Fruit fly (Drosophila melanogaster) whole organism, prepupa: ENCODE data around the gene CAH7.

Experiments used
- Blimp-1 ChIP-seq: fragments of 200-800 bp; sonication (Bioruptor generic); optimal IDR thresholded peaks from 3 replicates; lab custom pipeline; 2017; ENCODE audit warnings: missing biosample characterization, missing genetic modification characterization, mild to moderate bottlenecking, moderate library complexity, missing genetic modification reagents
- CG10631 ChIP-seq: fragments of 200-800 bp; sonication (Bioruptor generic); optimal IDR thresholded peaks from 2 replicates; lab custom pipeline; 2016; ENCODE audit warnings: missing biosample characterization, missing genetic modification characterization
- CG10669 ChIP-seq: fragments of 200-800 bp; sonication (Bioruptor generic); optimal IDR thresholded peaks from 3 replicates; lab custom pipeline; 2018; ENCODE audit warnings: missing biosample characterization, mild to moderate bottlenecking, missing genetic modification characterization, moderate library complexity
- CG11294 ChIP-seq: fragments of 200-800 bp; sonication (Bioruptor generic); IDR thresholded peaks from 2 replicates; pipeline ENCODE4 v1.3.6; 2022; ENCODE audit warnings: missing biosample characterization, missing genetic modification characterization
- CG11762 ChIP-seq: fragments of 200-800 bp; sonication (Bioruptor generic); optimal IDR thresholded peaks from 3 replicates; lab custom pipeline; 2016; ENCODE audit warnings: missing biosample characterization, missing genetic modification characterization; ENCODE audit not compliant: insufficient read depth
- CG11902 ChIP-seq: fragments of 200-800 bp; sonication (Bioruptor generic); optimal IDR thresholded peaks from 3 replicates; lab custom pipeline; 2016; ENCODE audit warnings: missing biosample characterization, missing genetic modification characterization
- CG15336 ChIP-seq: fragments of 200-800 bp; sonication (Bioruptor generic); IDR thresholded peaks from 2 replicates; pipeline ENCODE4 v1.3.6; 2022; ENCODE audit warnings: missing biosample characterization, missing genetic modification characterization
- CG1621 ChIP-seq: fragments of 200-800 bp; sonication (Bioruptor generic); optimal IDR thresholded peaks from 3 replicates; lab custom pipeline; 2018; ENCODE audit warnings: missing biosample characterization, mild to moderate bottlenecking, missing genetic modification characterization
- CG31627 ChIP-seq: fragments of 200-800 bp; sonication (Bioruptor generic); optimal IDR thresholded peaks from 3 replicates; lab custom pipeline; 2016; ENCODE audit warnings: missing biosample characterization, missing genetic modification characterization
- CG32006 ChIP-seq: fragments of 200-800 bp; sonication (Bioruptor generic); optimal IDR thresholded peaks from 3 replicates; lab custom pipeline; 2017; ENCODE audit warnings: missing biosample characterization, mild to moderate bottlenecking, missing genetic modification characterization
- CG34406 ChIP-seq: fragments of 200-800 bp; sonication (Bioruptor generic); optimal IDR thresholded peaks from 3 replicates; lab custom pipeline; 2016; ENCODE audit warnings: missing biosample characterization, missing genetic modification characterization
- CG3919 ChIP-seq: fragments of 200-800 bp; sonication (Bioruptor generic); optimal IDR thresholded peaks from 3 replicates; lab custom pipeline; 2016; ENCODE audit warnings: missing biosample characterization, missing genetic modification characterization
- CG4318 ChIP-seq: fragments of 200-800 bp; sonication (Bioruptor generic); optimal IDR thresholded peaks from 3 replicates; lab custom pipeline; 2017; ENCODE audit warnings: missing biosample characterization, mild to moderate bottlenecking, missing genetic modification characterization
- CG6163 ChIP-seq: fragments of 200-800 bp; sonication (Bioruptor generic); IDR thresholded peaks from 3 replicates; pipeline ENCODE4 v1.3.6; 2022; ENCODE audit warnings: missing biosample characterization, missing genetic modification characterization
- CG6792 ChIP-seq: fragments of 200-800 bp; sonication (Bioruptor generic); optimal IDR thresholded peaks from 3 replicates; lab custom pipeline; 2016; ENCODE audit warnings: missing biosample characterization, missing genetic modification characterization
- CG6854 ChIP-seq: fragments of 200-800 bp; sonication (Bioruptor generic); optimal IDR thresholded peaks from 2 replicates; lab custom pipeline; 2017; ENCODE audit warnings: missing biosample characterization, mild to moderate bottlenecking, missing genetic modification characterization
- CG7368 ChIP-seq: fragments of 200-800 bp; sonication (Bioruptor generic); optimal IDR thresholded peaks from 3 replicates; lab custom pipeline; 2016; ENCODE audit warnings: missing biosample characterization, missing genetic modification characterization
- CG8119 ChIP-seq: fragments of 200-800 bp; sonication (Bioruptor generic); IDR thresholded peaks from 3 replicates; pipeline ENCODE4 v1.3.6; 2022; ENCODE audit warnings: missing biosample characterization, missing genetic modification characterization
- CG8632 ChIP-seq: fragments of 200-800 bp; sonication (Bioruptor generic); optimal IDR thresholded peaks from 3 replicates; lab custom pipeline; 2016; ENCODE audit warnings: missing biosample characterization, missing genetic modification characterization
- CG9139 ChIP-seq: fragments of 200-800 bp; sonication (Bioruptor generic); optimal IDR thresholded peaks from 3 replicates; lab custom pipeline; 2017; ENCODE audit warnings: missing biosample characterization, mild to moderate bottlenecking, missing genetic modification characterization
- Eip75B ChIP-seq: fragments of 200-800 bp; sonication (Bioruptor generic); optimal IDR thresholded peaks from 3 replicates; lab custom pipeline; 2016; ENCODE audit warnings: missing biosample characterization, missing genetic modification characterization
- Eip78C ChIP-seq: fragments of 200-800 bp; sonication (Bioruptor generic); peaks from one replicate; lab custom pipeline; 2016; ENCODE audit warnings: missing biosample characterization, missing genetic modification characterization
- Ets96B ChIP-seq: fragments of 200-800 bp; optimal IDR thresholded peaks from 2 replicates; lab custom pipeline; 2019; ENCODE audit warnings: missing biosample characterization, mild to moderate bottlenecking, missing genetic modification characterization, moderate library complexity
- Gug ChIP-seq: fragments of 200-800 bp; sonication (Bioruptor generic); IDR thresholded peaks from 2 replicates; pipeline ENCODE4 v1.3.6; 2022; ENCODE audit warnings: missing biosample characterization, missing genetic modification characterization
- Hr39 ChIP-seq: fragments of 200-800 bp; sonication (Bioruptor generic); optimal IDR thresholded peaks from 2 replicates; lab custom pipeline; 2016; ENCODE audit warnings: missing biosample characterization, missing genetic modification characterization
- Hr4 ChIP-seq: fragments of 200-800 bp; sonication (Bioruptor generic); optimal IDR thresholded peaks from 3 replicates; lab custom pipeline; 2016; ENCODE audit warnings: missing biosample characterization, missing genetic modification characterization
- Lpt ChIP-seq: fragments of 200-800 bp; sonication (Bioruptor generic); optimal IDR thresholded peaks from 3 replicates; lab custom pipeline; 2016; ENCODE audit warnings: missing biosample characterization, missing genetic modification characterization
- OdsH ChIP-seq: fragments of 200-800 bp; sonication (Bioruptor generic); optimal IDR thresholded peaks from 3 replicates; lab custom pipeline; 2016; ENCODE audit warnings: missing biosample characterization, missing genetic modification characterization
- Sox15 ChIP-seq: fragments of 200-800 bp; sonication (Bioruptor generic); optimal IDR thresholded peaks from 3 replicates; lab custom pipeline; 2016; ENCODE audit warnings: missing biosample characterization, missing genetic modification characterization
- achi ChIP-seq: fragments of 200-800 bp; sonication (Bioruptor generic); optimal IDR thresholded peaks from 3 replicates; lab custom pipeline; 2016; ENCODE audit warnings: missing biosample characterization, missing genetic modification characterization
- acj6 ChIP-seq: fragments of 200-800 bp; sonication (Bioruptor generic); optimal IDR thresholded peaks from 3 replicates; lab custom pipeline; 2016; ENCODE audit warnings: missing biosample characterization, missing genetic modification characterization
- cyc ChIP-seq: fragments of 200-800 bp; sonication (Bioruptor generic); optimal IDR thresholded peaks from 3 replicates; lab custom pipeline; 2016; ENCODE audit warnings: missing biosample characterization, missing genetic modification characterization
- dac ChIP-seq: fragments of 200-800 bp; sonication (Bioruptor generic); optimal IDR thresholded peaks from 2 replicates; lab custom pipeline; 2017; ENCODE audit warnings: missing biosample characterization, mild to moderate bottlenecking, missing genetic modification characterization
- dsx ChIP-seq: fragments of 200-800 bp; optimal IDR thresholded peaks from 3 replicates; lab custom pipeline; 2019; ENCODE audit warnings: missing biosample characterization, mild to moderate bottlenecking, missing genetic modification characterization, moderate library complexity; ENCODE audit not compliant: poor library complexity, severe bottlenecking
- eg ChIP-seq: fragments of 200-800 bp; sonication (Bioruptor generic); IDR thresholded peaks from 3 replicates; pipeline ENCODE4 v1.3.6; 2022; ENCODE audit warnings: missing biosample characterization, missing genetic modification characterization
- esn ChIP-seq: fragments of 200-800 bp; sonication (Bioruptor generic); optimal IDR thresholded peaks from 2 replicates; lab custom pipeline; 2016; ENCODE audit warnings: missing biosample characterization, mild to moderate bottlenecking, missing genetic modification characterization, moderate library complexity
- fd59A ChIP-seq: fragments of 200-800 bp; sonication (Bioruptor generic); optimal IDR thresholded peaks from 2 replicates; lab custom pipeline; 2017; ENCODE audit warnings: missing biosample characterization, mild to moderate bottlenecking, missing genetic modification characterization, missing genetic modification reagents
- fkh ChIP-seq: fragments of 200-800 bp; sonication (Bioruptor generic); optimal IDR thresholded peaks from 3 replicates; lab custom pipeline; 2017; ENCODE audit warnings: missing biosample characterization, mild to moderate bottlenecking, missing genetic modification characterization, moderate library complexity
- lz ChIP-seq: fragments of 200-800 bp; sonication (Bioruptor generic); optimal IDR thresholded peaks from 3 replicates; lab custom pipeline; 2016; ENCODE audit warnings: missing biosample characterization, missing genetic modification characterization
- pdm3 ChIP-seq: fragments of 200-800 bp; sonication (Bioruptor generic); optimal IDR thresholded peaks from 3 replicates; lab custom pipeline; 2016; ENCODE audit warnings: missing biosample characterization, missing genetic modification characterization
- salr ChIP-seq, 2 experiments: fragments of 200-800 bp; sonication (Bioruptor generic); optimal IDR thresholded peaks; 3 replicates each; lab custom pipeline; 2016 to 2018; ENCODE audit warnings: missing biosample characterization in 2 of 2, missing genetic modification characterization in 2 of 2, mild to moderate bottlenecking in 1 of 2
- spab ChIP-seq: fragments of 200-800 bp; sonication (Bioruptor generic); optimal IDR thresholded peaks from 2 replicates; lab custom pipeline; 2017; ENCODE audit warnings: missing biosample characterization, mild to moderate bottlenecking, missing genetic modification characterization, missing genetic modification reagents
- ss ChIP-seq, 2 experiments: fragments of 200-800 bp; sonication (Bioruptor generic); optimal IDR thresholded peaks; 2 replicates in 1 of 2; 3 replicates in 1 of 2; lab custom pipeline; 2017 to 2018; ENCODE audit warnings: mild to moderate bottlenecking in 2 of 2, missing biosample characterization in 2 of 2, missing genetic modification characterization in 2 of 2, moderate library complexity in 1 of 2
- topi ChIP-seq: fragments of 200-800 bp; sonication (Bioruptor generic); optimal IDR thresholded peaks from 3 replicates; lab custom pipeline; 2016; ENCODE audit warnings: missing biosample characterization, missing genetic modification characterization

CAH7 gene

dm6 chr3R:10150555-10150954 is 38.5 kb downstream of the CAH7 start:
- TF ChIP-seq CG34406 (GFP tag; lab: Kevin White, UChicago) (no peak), fkh (peak; percentile 37)
- TF ChIP-seq, all 60 proteins: peak for 1

dm6 chr3R:10151830-10152513 is 39.9 kb downstream of the CAH7 start, which contains the start of gene CG34303:
TSS of gene CG34303 (minus strand) at chr3R:10151880.
- TF ChIP-seq CG7368 (GFP tag; lab: Kevin White, UChicago), result no peak
- TF ChIP-seq CG3919, result no peak
- peak; percentile 27 for TF ChIP-seq Eip78C (GFP tag; lab: Kevin White, UChicago)
- TF ChIP-seq pdm3 (GFP tag; lab: Kevin White, UChicago), result no peak
- no peak for TF ChIP-seq CG32006 (GFP tag; lab: Kevin White, UChicago)

- no peak for TF ChIP-seq CG1621
- peak; percentile 53; the same call in 1 of the 2 replicates for TF ChIP-seq CG11294 (GFP tag; lab: Robert Waterston, UW)
- no peak for TF ChIP-seq CG10669
- peak; percentile 23 for TF ChIP-seq Eip75B (GFP tag; lab: Kevin White, UChicago)
- no peak for TF ChIP-seq CG34406 (GFP tag; lab: Kevin White, UChicago)
- TF ChIP-seq lz (GFP tag; lab: Kevin White, UChicago), result no peak
- TF ChIP-seq pdm3 (GFP tag; lab: Kevin White, UChicago), result peak; percentile 58
- no peak for TF ChIP-seq ss (GFP tag; optimal IDR thresholded peaks at IDR 0.05; lab: Kevin White, UChicago)
- no peak for TF ChIP-seq topi (GFP tag; lab: Kevin White, UChicago)
- TF ChIP-seq CG31627, result no peak
- no peak for TF ChIP-seq CG11902 (GFP tag; lab: Kevin White, UChicago)
- peak; percentile 60 for TF ChIP-seq dac (GFP tag; lab: Kevin White, UChicago)
- no peak for TF ChIP-seq Blimp-1 (GFP tag; lab: Kevin White, UChicago)
- peak; percentile 2 for TF ChIP-seq spab (GFP tag; lab: Kevin White, UChicago)
- TF ChIP-seq dsx (GFP tag; lab: Kevin White, UChicago), result no peak
- peak; percentile 62 for TF ChIP-seq Gug (GFP tag; lab: Robert Waterston, UW)
- peak; percentile 75 for TF ChIP-seq Hr4 (GFP tag; lab: Kevin White, UChicago)
- TF ChIP-seq CG6854 (GFP tag; lab: Kevin White, UChicago), result no peak
- TF ChIP-seq achi, result peak; percentile 61
- no peak for TF ChIP-seq Eip78C (GFP tag; lab: Kevin White, UChicago)
- peak; percentile 33 for TF ChIP-seq acj6 (GFP tag; lab: Kevin White, UChicago)
- no peak for TF ChIP-seq CG8632 (GFP tag; lab: Kevin White, UChicago)
- TF ChIP-seq Ets96B (tag; lab: Kevin White, UChicago), result no peak
- TF ChIP-seq CG8119, result peak; percentile 74
- TF ChIP-seq fd59A (GFP tag; lab: Kevin White, UChicago), result no peak
- peak; percentile 19 for TF ChIP-seq CG6792 (GFP tag; lab: Kevin White, UChicago)
- peak; percentile 41 for TF ChIP-seq Lpt
- no peak for TF ChIP-seq Sox15
- peak; percentile 87 for TF ChIP-seq CG15336 (GFP tag; lab: Robert Waterston, UW)
- no peak; the same call in none of the 3 replicates for TF ChIP-seq eg
- TF ChIP-seq salr (GFP tag; optimal IDR thresholded peaks at IDR 0.05; lab: Kevin White, UChicago), result peak in 1 of 2 experiments; percentile 33
- no peak for TF ChIP-seq cyc (GFP tag; lab: Kevin White, UChicago)
- no peak for TF ChIP-seq esn (GFP tag; lab: Kevin White, UChicago)
- TF ChIP-seq CG11762 (GFP tag; lab: Kevin White, UChicago), result peak; percentile 19
- peak; percentile 16 for TF ChIP-seq CG7368 (GFP tag; lab: Kevin White, UChicago)
- TF ChIP-seq Hr39 (GFP tag; lab: Kevin White, UChicago), result no peak
- TF ChIP-seq CG3919, result no peak
- TF ChIP-seq CG4318 (GFP tag; lab: Kevin White, UChicago), result peak; percentile 37
- no peak for TF ChIP-seq OdsH (GFP tag; lab: Kevin White, UChicago)
- TF ChIP-seq CG6163 (GFP tag; lab: Robert Waterston, UW), result peak; percentile 79; the same call in 2 of the 3 replicates
- TF ChIP-seq CG9139 (GFP tag; lab: Kevin White, UChicago), result no peak
- peak; percentile 34 for TF ChIP-seq CG10631
- no peak for TF ChIP-seq fkh
Observed at dm6 chr3R:10153957-10154685, 42.1 kb downstream of the CAH7 start.
